Worm (Caenorhabditis elegans) whole organism, L4 larva: ENCODE measurements around the gene igcm-1.

Source experiments
- Y5F2A.4 ChIP-seq: fragments of 200-800 bp; sonication (Bioruptor generic); optimal IDR thresholded peaks from 2 replicates; lab custom pipeline; 2018; ENCODE audit warnings: mild to moderate bottlenecking, missing genetic modification characterization, missing compliant biosample characterization
- ZK546.5 ChIP-seq, 2 experiments: sonication (generic microtip); optimal IDR thresholded peaks; 2 replicates each; lab custom pipeline; 2017; ENCODE audit warnings: missing biosample characterization in 2 of 2, missing genetic modification characterization in 2 of 2

DNA sequence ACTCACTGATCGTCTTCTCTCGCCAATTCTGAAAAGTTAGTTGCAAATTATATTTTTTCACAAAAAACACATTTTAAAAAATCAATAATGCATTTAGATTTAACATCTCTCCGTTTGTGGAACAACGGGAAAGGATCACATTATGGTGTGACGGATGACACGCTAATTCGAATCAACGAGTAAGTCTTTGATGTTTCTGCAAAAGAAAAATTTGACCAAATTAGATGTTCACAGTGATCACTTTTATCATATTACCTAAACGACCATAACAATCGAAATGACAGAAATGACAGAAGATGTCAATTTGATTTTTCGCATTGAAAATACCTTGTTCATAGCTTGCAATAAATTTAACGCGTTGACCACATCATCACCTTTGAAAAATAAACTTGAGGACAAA, 10.1 kb upstream of the igcm-1 start:
- TF ChIP-seq Y5F2A.4 (GFP tag; lab: Kevin White, UChicago), result no peak
- TF ChIP-seq ZK546.5 (tag; optimal IDR thresholded peaks at IDR 0.05; lab: Kevin White, UChicago), result no peak
